Fruit fly (Drosophila melanogaster): ENCODE measurements around the gene CG10336.

- no peak for TF ChIP-seq CG8159 (tag; optimal IDR thresholded peaks at IDR 0.05)
- TF ChIP-seq CG12605 (GFP tag; IDR thresholded peaks at IDR 0.05): no peak
- no peak for TF ChIP-seq Pif1A (GFP tag; optimal IDR thresholded peaks at IDR 0.05)
- no peak for TF ChIP-seq CG34367 (tag; optimal IDR thresholded peaks at IDR 0.05)
- TF ChIP-seq Ets98B (GFP tag; IDR thresholded peaks at IDR 0.05): no peak
- TF ChIP-seq Pif1B (GFP tag; optimal IDR thresholded peaks at IDR 0.05): no peak
- TF ChIP-seq gl (tag; optimal IDR thresholded peaks at IDR 0.05): no peak
- no peak for TF ChIP-seq EcR (GFP tag; optimal IDR thresholded peaks at IDR 0.05)
- no peak for TF ChIP-seq CG15710 (tag; optimal IDR thresholded peaks at IDR 0.05)
- TF ChIP-seq D1 (tag; optimal IDR thresholded peaks at IDR 0.05): no peak
- no peak for TF ChIP-seq fd96Ca (GFP tag; IDR thresholded peaks at IDR 0.05)
These were observed 50.7 kb downstream of the CG10336 start, which contains the start of the genes CG42752 and CG15167 for dm6 chr2L:18740010-18740409.
